Fruit fly (Drosophila melanogaster) whole organism, prepupa: ENCODE results near the gene tal-AA.

Experiments
- CG16779 ChIP-seq: fragments of 200-800 bp; sonication (Bioruptor generic); optimal IDR thresholded peaks from 3 replicates; lab custom pipeline; 2017; ENCODE audit warnings: missing biosample characterization, mild to moderate bottlenecking, missing genetic modification characterization
- Gug ChIP-seq: fragments of 200-800 bp; sonication (Bioruptor generic); IDR thresholded peaks from 2 replicates; pipeline ENCODE4 v1.3.6; 2022; ENCODE audit warnings: missing biosample characterization, missing genetic modification characterization
- eg ChIP-seq: fragments of 200-800 bp; sonication (Bioruptor generic); IDR thresholded peaks from 3 replicates; pipeline ENCODE4 v1.3.6; 2022; ENCODE audit warnings: missing biosample characterization, missing genetic modification characterization

DNA sequence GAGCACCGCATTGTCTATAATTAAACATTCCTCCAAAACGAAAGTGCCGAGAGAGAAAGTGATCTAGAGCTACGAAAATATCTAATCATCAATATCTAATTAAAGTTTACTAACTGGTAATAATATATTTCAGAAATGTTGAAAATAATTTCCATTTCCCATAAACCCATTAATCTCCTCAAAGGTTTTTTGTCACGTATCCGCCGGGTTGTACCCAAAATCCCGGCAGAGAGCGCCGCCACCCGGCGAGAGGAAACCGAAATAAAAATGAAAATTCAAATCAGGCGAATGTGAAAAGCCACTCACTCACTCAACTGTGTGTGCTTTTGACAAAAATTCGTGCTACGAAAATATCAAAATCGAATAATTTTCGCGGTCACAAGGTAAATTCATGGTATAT, 41.7 kb upstream of the tal-AA start, which contains the start of gene CG9297:
- TF ChIP-seq CG16779 (tag; lab: Kevin White, UChicago) (no peak), Gug (GFP tag; lab: Robert Waterston, UW) (no peak), eg (GFP tag; lab: Robert Waterston, UW) (no peak)
